Worm (Caenorhabditis elegans) whole organism, L4/young adult: ENCODE measurements around the gene Y56A3A.28.

Experiments used
- W03F9.2 ChIP-seq: fragments of 150-350 bp; optimal IDR thresholded peaks from 2 replicates; lab custom pipeline; 2014; ENCODE audit warnings: missing biosample characterization, missing genetic modification characterization
- dao-5 ChIP-seq: sonication (generic microtip); optimal IDR thresholded peaks from 2 replicates; lab custom pipeline; 2016; ENCODE audit warnings: missing genotype, missing genetic modification characterization, moderate library complexity, missing compliant biosample characterization
- him-1 ChIP-seq: sonication (generic microtip); optimal IDR thresholded peaks from 2 replicates; lab custom pipeline; 2016; ENCODE audit warnings: missing genotype, missing genetic modification reagents, missing genetic modification characterization, missing compliant biosample characterization

Gene Y56A3A.28

DNA sequence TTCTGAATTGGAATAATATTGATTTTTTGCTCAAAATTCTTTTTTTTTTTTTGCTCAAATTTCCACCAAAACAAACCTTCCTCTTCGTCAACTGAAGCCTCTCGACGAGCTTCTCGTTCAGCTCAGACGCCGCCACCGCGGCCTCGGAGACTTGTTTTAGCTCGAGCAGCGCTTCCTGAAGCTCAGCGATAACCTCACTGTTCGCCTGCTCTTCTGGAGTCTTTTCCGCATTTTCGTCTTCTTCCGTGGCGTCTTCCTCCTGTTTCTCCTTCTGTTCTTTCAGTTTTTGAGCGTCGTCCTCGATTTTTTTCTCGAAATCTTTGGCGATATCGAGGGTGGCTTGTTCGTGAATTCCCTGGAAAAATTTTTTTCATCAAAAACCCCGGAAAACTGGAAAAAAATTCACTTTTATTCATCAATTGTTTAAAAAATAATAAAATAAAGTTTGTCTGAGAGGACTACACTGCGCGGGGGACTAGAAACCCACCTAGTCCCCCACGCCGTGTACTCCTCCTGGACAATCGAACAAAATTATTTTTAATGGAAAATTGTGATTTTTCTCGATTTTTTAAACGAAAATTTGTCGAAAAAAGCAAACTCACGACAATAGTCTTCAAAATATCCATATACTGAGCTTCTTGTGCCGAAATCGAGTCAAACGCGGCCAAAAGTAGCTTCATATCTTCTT, 25.0 kb downstream of the Y56A3A.28 start:
- TF ChIP-seq dao-5 (tag; lab: Kevin White, UChicago) (no peak), W03F9.2 (tag; lab: Kevin White, UChicago) (peak; percentile 74), him-1 (peak; percentile 89)

DNA sequence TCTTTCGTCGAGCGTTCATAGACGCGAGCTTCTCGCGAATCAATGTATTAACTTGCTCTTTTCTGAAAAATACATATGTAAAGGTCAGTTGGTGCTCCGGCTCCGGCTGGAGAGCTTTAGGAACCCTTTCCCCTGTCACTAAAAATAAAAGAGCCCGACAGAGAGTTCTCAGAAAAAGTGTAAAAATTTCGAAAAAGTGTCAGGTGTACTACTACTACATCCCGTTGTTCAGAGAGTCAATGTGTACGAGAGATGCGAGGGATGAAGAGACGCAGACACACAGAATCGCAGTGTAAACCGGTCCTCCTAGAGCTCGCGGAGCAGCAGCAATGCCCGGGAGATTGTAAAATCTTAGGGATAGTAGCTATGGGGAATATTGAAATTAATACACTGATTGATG, 28.5 kb downstream of the Y56A3A.28 start:
- TF ChIP-seq W03F9.2 (tag; lab: Kevin White, UChicago) (no peak), dao-5 (tag; lab: Kevin White, UChicago) (no peak), him-1 (no peak)

DNA sequence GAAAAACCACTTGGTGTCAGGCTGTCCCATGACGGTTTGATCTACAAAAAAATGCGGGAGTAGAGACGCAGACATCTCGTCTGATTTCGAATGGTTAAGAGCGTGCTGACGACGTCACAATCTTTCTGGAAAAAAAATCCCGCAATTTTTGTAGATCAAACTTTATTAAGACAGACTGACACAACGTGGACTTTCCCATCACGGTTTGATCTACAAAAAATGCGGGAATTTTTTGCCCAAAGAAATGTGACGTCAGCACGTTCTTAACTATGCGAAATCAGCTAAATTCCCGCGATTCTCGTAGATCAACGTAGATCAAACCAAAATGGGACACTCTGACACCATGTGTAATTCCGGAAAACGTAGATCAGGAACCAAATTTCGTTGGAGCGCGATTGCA, 32.6 kb downstream of the Y56A3A.28 start:
- TF ChIP-seq W03F9.2 (tag; lab: Kevin White, UChicago), result no peak
- no peak for TF ChIP-seq him-1
- no peak for TF ChIP-seq dao-5 (tag; lab: Kevin White, UChicago)

DNA sequence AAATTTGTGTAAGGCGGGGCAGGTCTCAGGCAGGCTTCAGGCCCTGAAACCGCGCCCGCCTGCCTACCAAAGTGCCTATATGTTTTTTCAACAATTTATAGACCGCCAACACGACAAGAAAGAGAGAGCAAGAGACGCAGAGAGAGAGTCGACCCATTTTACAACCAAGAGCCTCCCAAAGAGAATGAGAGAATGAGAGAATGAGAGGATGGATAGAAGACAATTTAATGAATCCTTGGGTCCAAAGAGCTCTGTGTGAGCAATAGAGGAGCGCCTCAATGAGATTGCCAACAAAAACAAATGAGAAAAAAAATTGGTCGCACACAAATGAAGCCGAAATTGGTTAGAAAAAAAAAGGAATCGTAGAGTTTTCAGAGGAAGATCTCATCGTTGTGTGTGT, 33.3 kb downstream of the Y56A3A.28 start:
- no peak for TF ChIP-seq dao-5 (tag; lab: Kevin White, UChicago)
- TF ChIP-seq W03F9.2 (tag; lab: Kevin White, UChicago), result no peak
- no peak for TF ChIP-seq him-1

DNA sequence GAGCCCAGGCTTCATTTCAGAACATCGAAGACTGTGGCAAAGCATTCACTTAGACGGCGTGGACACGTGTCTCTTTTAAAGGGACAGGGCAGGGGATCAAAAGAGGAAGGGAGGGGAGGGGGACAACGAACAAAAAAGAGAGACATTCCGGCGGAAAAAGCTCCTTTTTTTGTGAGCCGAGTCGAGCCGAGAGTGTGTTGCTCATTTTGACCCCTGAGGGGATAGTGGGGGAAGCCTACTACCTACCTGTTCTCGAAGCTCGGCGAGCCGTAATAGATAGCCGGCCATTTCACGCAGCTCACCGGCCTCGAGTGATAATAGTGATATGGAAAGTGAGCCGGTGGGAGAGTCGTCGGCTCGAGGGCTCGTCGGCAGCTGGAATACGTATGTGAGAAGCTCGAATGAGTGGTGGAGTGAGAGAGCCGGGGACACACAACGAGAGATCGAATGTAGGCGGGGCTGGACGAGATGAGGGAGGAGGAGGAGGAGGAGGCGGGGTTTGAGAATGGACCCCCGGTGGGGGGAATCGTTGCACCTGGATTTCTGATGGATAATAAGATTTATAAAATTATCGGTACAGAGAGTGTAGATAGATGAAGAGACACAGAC, 34.4 kb downstream of the Y56A3A.28 start:
- no peak for TF ChIP-seq dao-5 (tag; lab: Kevin White, UChicago)
- TF ChIP-seq W03F9.2 (tag; lab: Kevin White, UChicago), result no peak

DNA sequence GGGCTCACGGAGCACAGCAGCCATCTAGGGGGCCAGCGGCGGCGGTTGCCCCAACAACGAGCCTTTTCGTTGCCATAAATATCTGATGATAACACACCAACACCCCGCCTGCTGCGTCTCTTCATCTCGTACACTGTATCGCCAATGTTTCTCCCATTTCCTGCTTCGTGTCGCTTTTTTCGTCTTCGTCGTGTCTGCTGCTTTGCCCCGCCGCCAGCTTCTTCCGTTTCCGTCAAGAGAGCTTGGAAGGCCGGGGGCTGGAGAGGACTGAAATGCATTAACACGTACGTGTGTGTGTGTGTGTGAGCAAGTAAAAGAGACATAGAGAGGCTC, 35.3 kb downstream of the Y56A3A.28 start:
- TF ChIP-seq W03F9.2 (tag; lab: Kevin White, UChicago) (no peak), him-1 (no peak), dao-5 (tag; lab: Kevin White, UChicago) (no peak)

DNA sequence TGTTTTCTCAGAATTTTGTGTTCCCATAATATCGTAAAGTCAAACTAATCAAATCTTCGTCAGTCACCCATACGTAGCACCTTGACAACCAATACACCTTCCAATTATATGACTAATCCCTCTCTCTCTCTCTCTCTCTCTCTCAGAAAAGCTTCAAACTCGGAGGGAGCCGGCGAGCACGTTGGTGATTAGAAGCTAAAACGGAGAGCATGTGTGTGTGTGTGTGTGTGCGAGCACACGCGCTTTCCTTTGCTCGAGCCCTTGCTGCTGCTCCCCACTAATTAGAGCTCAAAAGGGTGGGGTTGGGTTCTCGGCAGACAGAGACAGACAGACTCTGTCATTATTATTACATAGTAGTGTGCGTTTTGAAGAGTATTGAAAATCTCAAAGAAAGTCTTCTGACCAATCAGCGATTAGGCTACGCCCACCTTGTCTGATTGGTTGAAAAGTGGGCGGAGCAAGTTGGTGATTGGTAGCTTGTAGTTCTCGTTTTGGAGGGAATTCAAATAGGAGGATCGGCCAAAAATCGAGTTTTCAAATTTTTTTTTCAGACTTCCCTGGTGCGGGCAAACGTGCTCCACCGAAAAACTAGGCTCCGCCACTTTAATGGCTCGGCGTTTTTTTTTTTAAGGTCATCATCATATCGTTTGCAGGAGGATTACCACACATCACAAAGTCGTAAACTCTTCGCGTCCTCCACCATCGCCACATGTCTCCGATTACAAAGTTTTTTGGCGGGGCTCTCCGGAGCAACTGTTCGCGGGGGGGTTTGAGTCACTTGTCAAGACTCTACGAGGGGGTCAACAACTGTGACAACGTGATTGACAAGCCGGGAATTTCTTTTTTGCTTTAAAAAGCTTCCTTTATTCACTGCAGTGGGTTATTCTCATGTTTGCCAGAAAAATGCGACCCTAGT, 35.9 kb downstream of the Y56A3A.28 start:
- TF ChIP-seq W03F9.2 (tag; lab: Kevin White, UChicago) (no peak), him-1 (no peak), dao-5 (tag; lab: Kevin White, UChicago) (no peak)

DNA sequence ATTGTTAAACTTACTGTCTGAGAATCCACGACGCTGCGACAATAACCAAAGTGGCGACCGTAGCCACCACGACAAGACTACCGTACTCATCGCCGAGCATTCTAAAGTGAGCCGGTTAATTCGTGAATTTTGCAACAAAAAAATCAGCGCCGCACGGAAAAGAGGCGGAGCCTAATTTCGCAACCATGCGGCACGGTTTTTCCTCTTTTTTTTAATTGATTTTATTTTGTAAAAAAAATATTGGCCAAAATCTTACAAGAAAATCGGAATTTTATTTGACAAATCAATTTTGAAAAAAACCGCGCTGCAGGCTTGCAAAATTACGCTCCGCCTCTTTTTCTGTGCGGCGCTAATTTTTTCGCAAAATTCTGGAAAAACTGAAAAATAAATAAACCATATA, 37.6 kb downstream of the Y56A3A.28 start, which contains the start of gene dolk-1:
dolk-1 (minus strand) TSS at position 101 of the 400 bp plus-strand sequence.
- no peak for TF ChIP-seq him-1
- no peak for TF ChIP-seq dao-5 (tag; lab: Kevin White, UChicago)
- no peak for TF ChIP-seq W03F9.2 (tag; lab: Kevin White, UChicago)

DNA sequence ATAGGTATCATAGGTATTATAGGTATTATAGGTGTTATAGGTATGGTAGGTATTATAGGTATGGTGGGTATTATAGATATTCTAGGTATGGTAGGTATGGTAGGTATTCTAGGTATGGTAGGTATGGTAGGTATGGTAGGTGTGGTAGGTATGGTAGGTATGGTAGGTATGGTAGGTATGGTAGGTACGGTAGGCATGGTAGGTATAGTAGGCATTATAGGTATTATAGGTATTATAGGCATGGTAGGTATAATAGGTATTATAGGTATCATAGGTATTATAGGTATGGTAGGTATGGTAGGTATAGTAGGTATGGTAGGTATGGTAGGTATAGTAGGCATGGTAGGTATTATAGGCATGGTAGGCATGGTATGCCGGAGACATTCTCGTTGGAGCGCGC, 39.2 kb downstream of the Y56A3A.28 start:
- TF ChIP-seq him-1 (no peak), W03F9.2 (tag; lab: Kevin White, UChicago) (no peak), dao-5 (tag; lab: Kevin White, UChicago) (no peak)

DNA sequence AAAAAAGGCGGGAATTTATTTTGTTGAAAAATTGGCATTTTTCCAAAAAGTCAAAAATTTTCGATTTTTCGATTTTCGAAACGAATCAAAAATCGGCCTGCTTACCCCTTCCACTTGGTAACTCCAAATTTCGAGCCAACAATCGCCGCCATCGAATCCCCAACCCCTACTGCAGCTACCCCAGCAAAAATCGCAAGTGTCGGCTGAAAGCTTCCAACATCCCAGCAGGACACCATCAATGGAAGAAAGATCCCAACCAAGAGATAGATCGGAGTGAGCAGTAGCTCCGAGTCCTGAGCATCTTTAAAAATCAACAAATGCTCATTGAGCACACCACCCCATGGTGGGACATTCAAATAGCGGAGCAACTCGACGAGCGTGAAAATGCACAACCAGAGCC, 40.3 kb downstream of the Y56A3A.28 start:
- TF ChIP-seq W03F9.2 (tag; lab: Kevin White, UChicago), result no peak
- TF ChIP-seq dao-5 (tag; lab: Kevin White, UChicago), result no peak

DNA sequence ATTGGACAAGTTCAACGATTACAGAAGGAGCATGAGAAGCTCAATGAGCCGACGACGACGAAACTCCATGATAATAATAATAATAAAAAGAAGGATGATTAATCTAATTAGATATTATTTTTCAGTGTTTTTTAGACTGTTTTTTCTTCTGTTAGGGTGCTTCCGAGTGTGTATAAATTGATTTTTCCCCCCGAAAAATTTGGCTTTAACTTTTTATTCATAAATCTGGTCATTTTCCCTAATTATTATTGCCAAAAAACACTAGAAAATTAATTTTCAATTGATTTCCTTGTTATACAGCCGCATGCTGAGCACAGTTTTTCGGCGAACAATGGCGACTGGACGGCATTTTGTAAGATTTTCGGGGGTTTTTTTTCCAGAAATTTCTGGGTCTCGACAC, 47.6 kb downstream of the Y56A3A.28 start, which contains the start of gene nft-1:
nft-1 (plus strand) TSS at position 301 of the 400 bp plus-strand sequence.
- no peak for TF ChIP-seq dao-5 (tag; lab: Kevin White, UChicago)
- no peak for TF ChIP-seq him-1

DNA sequence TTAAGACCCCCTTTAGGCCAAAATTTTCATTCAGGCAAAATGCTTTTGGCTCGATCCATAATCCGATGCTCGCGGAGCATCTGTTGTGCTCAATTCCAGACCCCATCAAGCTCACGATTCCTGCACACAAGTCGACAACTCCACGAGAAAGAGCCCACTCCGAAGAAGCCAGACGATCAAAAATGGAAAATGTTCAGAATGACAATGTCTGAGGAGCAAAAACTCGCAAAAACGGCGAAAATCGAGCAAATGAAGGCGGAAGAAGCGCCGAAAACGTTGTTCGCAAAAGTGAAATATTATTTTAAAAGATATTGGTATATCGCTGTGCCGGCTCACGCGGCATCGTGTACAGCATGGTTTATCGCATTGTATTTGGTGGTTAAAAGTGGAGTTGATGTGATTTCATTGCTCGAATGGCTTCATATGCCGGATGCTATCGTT, 49.5 kb downstream of the Y56A3A.28 start, which contains the start of gene Y56A3A.22:
Y56A3A.22 (plus strand) TSS at position 35 of the 441 bp plus-strand sequence.
- TF ChIP-seq him-1 (no peak), W03F9.2 (tag; lab: Kevin White, UChicago) (no peak), dao-5 (tag; lab: Kevin White, UChicago) (no peak)

DNA sequence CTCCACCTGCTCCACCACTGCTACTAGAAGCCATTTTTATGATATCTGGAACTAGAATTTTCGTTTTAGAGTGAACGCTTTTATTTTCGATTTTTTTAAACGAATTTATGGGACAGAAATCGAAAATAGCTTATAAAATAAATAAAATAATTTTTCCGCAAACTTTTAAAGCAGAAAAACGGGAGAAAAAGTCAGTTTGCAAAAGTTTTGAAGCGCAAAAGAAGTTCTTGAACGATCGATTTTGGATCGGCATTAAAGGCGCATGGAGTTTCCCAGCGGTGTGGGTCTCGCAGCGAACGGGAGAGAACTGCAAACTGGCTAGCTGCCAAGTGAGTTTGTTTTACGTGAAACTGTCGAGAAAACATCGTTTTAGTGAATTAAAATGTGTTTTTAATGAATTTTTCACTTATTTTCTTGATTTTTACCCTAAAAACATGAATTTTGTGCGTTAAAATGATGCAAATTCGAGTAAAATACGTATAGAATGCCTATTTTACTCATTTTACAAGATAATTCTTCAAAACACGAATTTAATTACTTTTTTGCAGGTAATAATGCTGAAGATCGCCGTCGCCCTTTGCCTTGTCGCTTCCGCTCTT, 50.9 kb downstream of the Y56A3A.28 start, which contains the start of the genes ccf-1 and trap-4:
ccf-1 (minus strand) TSS at position 51 of the 599 bp plus-strand sequence.
trap-4 (plus strand) TSS at position 549 of the 599 bp plus-strand sequence.
- TF ChIP-seq him-1 (no peak), W03F9.2 (tag; lab: Kevin White, UChicago) (peak; percentile 54), dao-5 (tag; lab: Kevin White, UChicago) (no peak)
